Worm (Caenorhabditis elegans) whole organism, L4 larva: ENCODE data around the gene bath-36.

Experiments used
- ama-1 ChIP-seq: fragments of 150-350 bp; optimal IDR thresholded peaks from 2 replicates; lab custom pipeline; 2014; ENCODE audit warnings: inconsistent platforms, mixed read lengths
- nhr-11 ChIP-seq: fragments of 150-350 bp; optimal IDR thresholded peaks from 2 replicates; lab custom pipeline; 2014; ENCODE audit warnings: missing biosample characterization, missing genetic modification characterization
- nhr-25 ChIP-seq: sonication (generic microtip); optimal IDR thresholded peaks from 2 replicates; lab custom pipeline; 2017; ENCODE audit warnings: missing genetic modification characterization, mild to moderate bottlenecking, missing compliant biosample characterization, antibody characterized with exemption, moderate library complexity, borderline replicate concordance; ENCODE audit not compliant: insufficient read depth
- unc-39 ChIP-seq: sonication (generic microtip); optimal IDR thresholded peaks from 2 replicates; lab custom pipeline; 2017; ENCODE audit warnings: missing biosample characterization, missing genetic modification characterization
- zfp-3 ChIP-seq: fragments of 200-800 bp; sonication (Bioruptor generic); conservative IDR thresholded peaks from 2 replicates; pipeline ENCODE4 v1.3.6; 2022; ENCODE audit warnings: missing genetic modification reagents, missing genetic modification characterization, missing compliant biosample characterization

DNA sequence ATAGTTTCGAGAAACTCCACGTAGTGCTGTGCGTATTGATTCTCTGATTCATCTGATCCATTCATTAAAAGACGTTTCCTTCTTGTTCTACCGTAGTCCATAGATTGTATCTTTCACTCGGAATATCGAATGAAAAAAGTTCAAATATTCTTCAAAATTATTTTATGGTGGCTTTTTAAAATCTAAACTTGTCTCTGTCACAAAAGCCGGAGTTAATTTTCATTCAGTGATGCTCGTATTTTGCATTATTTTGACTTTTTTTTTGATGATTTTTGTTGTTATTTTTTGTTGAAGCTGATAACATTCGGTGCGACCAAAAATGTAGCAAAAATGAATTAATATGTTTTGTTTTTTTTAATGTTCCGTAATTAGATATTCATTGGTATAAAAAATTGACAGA lies 48.0 kb downstream of the bath-36 start, which contains the start of gene nhr-164:
- TF ChIP-seq nhr-25 (no peak), nhr-11 (tag; lab: Kevin White, UChicago) (no peak), zfp-3 (GFP tag; lab: Robert Waterston, UW) (no peak), unc-39 (tag; lab: Kevin White, UChicago) (no peak), ama-1 (no peak)
